Worm (Caenorhabditis elegans) whole organism, L3 larva: ENCODE measurements around the gene cyp-13A11.

ENCODE experiments used
- R02D3.7 ChIP-seq: fragments of 150-350 bp; optimal IDR thresholded peaks from 2 replicates; lab custom pipeline; 2014; ENCODE audit warnings: missing biosample characterization, missing genetic modification characterization
- ZK546.5 ChIP-seq: sonication (generic microtip); optimal IDR thresholded peaks from 2 replicates; lab custom pipeline; 2017; ENCODE audit warnings: missing biosample characterization, missing genetic modification characterization
- aly-2 ChIP-seq: fragments of 150-350 bp; optimal IDR thresholded peaks from 2 replicates; lab custom pipeline; 2014; ENCODE audit warnings: missing biosample characterization, missing genetic modification characterization
- ama-1 ChIP-seq: fragments of 150-350 bp; optimal IDR thresholded peaks from 2 replicates; lab custom pipeline; 2018
- ceh-16 ChIP-seq: sonication (generic microtip); optimal IDR thresholded peaks from 2 replicates; lab custom pipeline; 2017; ENCODE audit warnings: missing biosample characterization, missing genetic modification characterization
- ceh-28 ChIP-seq: fragments of 150-350 bp; optimal IDR thresholded peaks from 2 replicates; lab custom pipeline; 2014; ENCODE audit warnings: missing biosample characterization, missing genetic modification reagents, missing genetic modification characterization
- ceh-82 ChIP-seq: fragments of 150-350 bp; optimal IDR thresholded peaks from 2 replicates; lab custom pipeline; 2014; ENCODE audit warnings: missing biosample characterization, missing genetic modification characterization
- ceh-9 ChIP-seq: sonication (generic microtip); optimal IDR thresholded peaks from 2 replicates; lab custom pipeline; 2018; ENCODE audit warnings: missing biosample characterization, missing genetic modification characterization
- daf-12 ChIP-seq: fragments of 150-350 bp; optimal IDR thresholded peaks from 2 replicates; lab custom pipeline; 2014; ENCODE audit warnings: missing biosample characterization, missing genetic modification reagents, missing genetic modification characterization
- egl-27 ChIP-seq: sonication (generic microtip); optimal IDR thresholded peaks from 4 replicates; lab custom pipeline; 2017; ENCODE audit warnings: missing biosample characterization, missing genetic modification reagents, missing genetic modification characterization
- egl-5 ChIP-seq: fragments of 150-350 bp; optimal IDR thresholded peaks from 2 replicates; lab custom pipeline; 2017; ENCODE audit warnings: missing biosample characterization, missing genetic modification reagents, missing genetic modification characterization, inconsistent platforms
- elt-1 ChIP-seq: fragments of 150-350 bp; optimal IDR thresholded peaks from 2 replicates; lab custom pipeline; 2014; ENCODE audit warnings: missing biosample characterization, missing genetic modification characterization
- elt-2 ChIP-seq: sonication (generic microtip); optimal IDR thresholded peaks from 2 replicates; lab custom pipeline; 2016; ENCODE audit warnings: missing genetic modification reagents, mild to moderate bottlenecking, missing genetic modification characterization, missing compliant biosample characterization
- elt-3 ChIP-seq, 3 experiments: fragments of 150-350 bp in 1 of 3; sonication (generic microtip) in 2 of 3; optimal IDR thresholded peaks; 2 replicates in 2 of 3; 4 replicates in 1 of 3; lab custom pipeline; 2014 to 2017; ENCODE audit warnings: missing biosample characterization in 3 of 3, missing genetic modification characterization in 3 of 3
- eor-1 ChIP-seq, 2 experiments: fragments of 150-350 bp; optimal IDR thresholded peaks; 2 replicates each; lab custom pipeline; 2014 to 2018; ENCODE audit warnings: missing biosample characterization in 2 of 2, missing genetic modification characterization in 2 of 2
- fkh-10 ChIP-seq: sonication (generic microtip); optimal IDR thresholded peaks from 2 replicates; lab custom pipeline; 2017; ENCODE audit warnings: missing biosample characterization, missing genetic modification reagents, missing genetic modification characterization
- fos-1 ChIP-seq: fragments of 150-350 bp; optimal IDR thresholded peaks from 2 replicates; lab custom pipeline; 2014; ENCODE audit warnings: missing biosample characterization, missing genetic modification characterization
- hmg-11 ChIP-seq: sonication (generic microtip); optimal IDR thresholded peaks from 2 replicates; lab custom pipeline; 2016; ENCODE audit warnings: missing genetic modification characterization, missing compliant biosample characterization
- jun-1 ChIP-seq: fragments of 150-350 bp; optimal IDR thresholded peaks from 2 replicates; lab custom pipeline; 2014; ENCODE audit warnings: missing biosample characterization, missing genetic modification reagents, missing genetic modification characterization
- lin-15B ChIP-seq: fragments of 150-350 bp; optimal IDR thresholded peaks from 2 replicates; lab custom pipeline; 2014; ENCODE audit warnings: missing biosample characterization, missing genetic modification characterization
- lin-39 ChIP-seq: fragments of 150-350 bp; optimal IDR thresholded peaks from 2 replicates; lab custom pipeline; 2018; ENCODE audit warnings: missing biosample characterization, missing genetic modification reagents, missing genetic modification characterization
- lsy-12 ChIP-seq: sonication (generic microtip); optimal IDR thresholded peaks from 2 replicates; lab custom pipeline; 2016; ENCODE audit warnings: mild to moderate bottlenecking, missing genetic modification characterization, missing compliant biosample characterization
- mdl-1 ChIP-seq: fragments of 150-350 bp; optimal IDR thresholded peaks from 2 replicates; lab custom pipeline; 2014; ENCODE audit warnings: missing biosample characterization, missing genetic modification characterization
- nfya-1 ChIP-seq: sonication (generic microtip); optimal IDR thresholded peaks from 2 replicates; lab custom pipeline; 2017; ENCODE audit warnings: missing genetic modification characterization, mild to moderate bottlenecking, missing compliant biosample characterization, antibody characterized with exemption, moderate library complexity; ENCODE audit not compliant: insufficient read depth
- nhr-11 ChIP-seq: fragments of 150-350 bp; optimal IDR thresholded peaks from 2 replicates; lab custom pipeline; 2014; ENCODE audit warnings: missing biosample characterization, missing genetic modification characterization
- nhr-12 ChIP-seq: fragments of 150-350 bp; optimal IDR thresholded peaks from 2 replicates; lab custom pipeline; 2014; ENCODE audit warnings: missing biosample characterization, missing genetic modification characterization
- nhr-23 ChIP-seq: fragments of 150-350 bp; optimal IDR thresholded peaks from 2 replicates; lab custom pipeline; 2014; ENCODE audit warnings: missing biosample characterization, missing genetic modification reagents, missing genetic modification characterization
- nhr-237 ChIP-seq: fragments of 150-350 bp; optimal IDR thresholded peaks from 2 replicates; lab custom pipeline; 2014; ENCODE audit warnings: missing biosample characterization, missing genetic modification characterization
- nhr-28 ChIP-seq: fragments of 150-350 bp; optimal IDR thresholded peaks from 2 replicates; lab custom pipeline; 2014; ENCODE audit warnings: missing biosample characterization, missing genetic modification characterization
- nhr-43 ChIP-seq: sonication (generic microtip); optimal IDR thresholded peaks from 2 replicates; lab custom pipeline; 2016; ENCODE audit warnings: mild to moderate bottlenecking, missing genetic modification characterization, missing compliant biosample characterization; ENCODE audit not compliant: poor library complexity, severe bottlenecking
- nhr-67 ChIP-seq: fragments of 150-350 bp; optimal IDR thresholded peaks from 2 replicates; lab custom pipeline; 2014; ENCODE audit warnings: missing biosample characterization, missing genetic modification characterization
- nhr-76 ChIP-seq: fragments of 150-350 bp; sonication (generic microtip); optimal IDR thresholded peaks from 5 replicates; lab custom pipeline; 2014; ENCODE audit warnings: missing biosample characterization, missing genetic modification characterization
- nhr-77 ChIP-seq: fragments of 150-350 bp; optimal IDR thresholded peaks from 2 replicates; lab custom pipeline; 2014; ENCODE audit warnings: missing biosample characterization, missing genetic modification characterization
- pha-4 ChIP-seq: fragments of 150-350 bp; optimal IDR thresholded peaks from 2 replicates; lab custom pipeline; 2014; ENCODE audit warnings: missing biosample characterization, missing genetic modification reagents, missing genetic modification characterization
- pqm-1 ChIP-seq: fragments of 150-350 bp; optimal IDR thresholded peaks from 2 replicates; lab custom pipeline; 2017; ENCODE audit warnings: missing biosample characterization, missing genetic modification characterization, inconsistent platforms
- sea-2 ChIP-seq: fragments of 150-350 bp; sonication (generic microtip); optimal IDR thresholded peaks from 4 replicates; lab custom pipeline; 2014; ENCODE audit warnings: missing biosample characterization, missing genetic modification reagents, missing genetic modification characterization
- skn-1 ChIP-seq: fragments of 150-350 bp; optimal IDR thresholded peaks from 2 replicates; lab custom pipeline; 2014; ENCODE audit warnings: missing biosample characterization, missing genetic modification characterization
- snpc-4 ChIP-seq: fragments of 150-350 bp; optimal IDR thresholded peaks from 2 replicates; lab custom pipeline; 2014; ENCODE audit warnings: missing biosample characterization, missing genetic modification characterization
- tbx-2 ChIP-seq: sonication (generic microtip); optimal IDR thresholded peaks from 2 replicates; lab custom pipeline; 2016; ENCODE audit warnings: mild to moderate bottlenecking, missing genetic modification characterization, missing compliant biosample characterization
- unc-39 ChIP-seq: sonication (generic microtip); optimal IDR thresholded peaks from 4 replicates; lab custom pipeline; 2017; ENCODE audit warnings: missing biosample characterization, missing genetic modification characterization
- unc-62 ChIP-seq: fragments of 150-350 bp; sonication (generic microtip); optimal IDR thresholded peaks from 4 replicates; lab custom pipeline; 2014; ENCODE audit warnings: missing biosample characterization, missing genetic modification reagents, missing genetic modification characterization
- zag-1 ChIP-seq: fragments of 150-350 bp; optimal IDR thresholded peaks from 2 replicates; lab custom pipeline; 2014; ENCODE audit warnings: missing biosample characterization, missing genetic modification characterization
- ztf-11 ChIP-seq: fragments of 150-350 bp; optimal IDR thresholded peaks from 2 replicates; lab custom pipeline; 2014; ENCODE audit warnings: missing biosample characterization, missing genetic modification characterization
- ztf-4 ChIP-seq: fragments of 150-350 bp; optimal IDR thresholded peaks from 2 replicates; lab custom pipeline; 2014; ENCODE audit warnings: missing biosample characterization, missing genetic modification characterization

Gene cyp-13A11

DNA sequence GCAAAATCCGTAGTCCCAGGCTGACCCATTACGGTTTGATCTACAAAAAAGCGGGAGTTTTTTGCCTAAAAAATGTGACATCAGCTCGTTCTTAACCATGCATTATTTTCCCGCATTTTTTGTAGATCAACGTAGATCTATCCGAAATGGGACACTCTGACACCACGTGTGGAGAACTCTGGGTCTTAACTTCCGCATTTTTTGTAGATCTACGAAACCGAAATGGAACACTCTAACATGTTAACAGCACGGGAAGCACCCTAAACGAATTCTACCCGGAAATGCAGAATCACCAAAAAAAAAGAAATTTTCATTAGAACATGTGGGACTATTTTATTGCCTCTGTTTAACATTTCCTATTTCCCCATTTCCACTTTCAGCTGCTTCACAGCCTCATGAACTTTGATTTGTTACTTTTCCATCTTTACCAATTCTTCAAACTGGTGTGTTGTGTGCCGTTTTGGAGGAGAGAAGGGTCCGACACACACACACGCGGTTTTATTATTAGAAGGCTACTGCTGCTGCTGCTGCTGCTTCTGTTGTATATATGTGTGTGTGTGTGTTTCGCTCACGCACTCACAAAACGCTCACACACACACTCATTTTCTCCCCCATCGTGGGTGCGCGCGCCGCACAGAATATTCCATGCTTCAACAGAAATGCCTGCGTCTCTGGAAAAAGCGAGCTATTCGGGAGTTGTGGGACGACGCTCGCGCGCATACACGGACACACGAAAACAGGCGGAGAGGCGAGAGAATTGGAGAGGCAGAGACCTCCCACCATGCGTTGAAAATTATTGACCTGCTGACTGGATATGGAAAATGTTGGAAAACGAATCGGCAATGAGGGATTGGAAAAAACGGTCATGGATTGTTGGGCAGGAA, 47.3 kb downstream of the cyp-13A11 start (continued):
- TF ChIP-seq nhr-76 (tag; lab: Kevin White, UChicago) (no peak), elt-1 (tag; lab: Kevin White, UChicago) (peak; percentile 15), ztf-11 (tag; lab: Kevin White, UChicago) (no peak), daf-12 (no peak), pha-4 (tag; lab: Kevin White, UChicago) (peak; percentile 94), nfya-1 (tag; lab: Kevin White, UChicago) (peak; percentile 94), tbx-2 (tag; lab: Kevin White, UChicago) (peak; percentile 60), ceh-82 (tag; lab: Kevin White, UChicago) (no peak), ceh-16 (tag; lab: Kevin White, UChicago) (no peak), lin-15B (tag; lab: Kevin White, UChicago) (peak; percentile 55), nhr-67 (tag; lab: Kevin White, UChicago) (no peak), fos-1 (tag; lab: Kevin White, UChicago) (no peak), ztf-4 (tag; lab: Kevin White, UChicago) (no peak), nhr-23 (tag; lab: Kevin White, UChicago) (peak; percentile 72), R02D3.7 (peak; percentile 22), jun-1 (tag; lab: Kevin White, UChicago) (peak; percentile 89), unc-39 (tag; lab: Kevin White, UChicago) (no peak), nhr-12 (tag; lab: Kevin White, UChicago) (no peak)

DNA sequence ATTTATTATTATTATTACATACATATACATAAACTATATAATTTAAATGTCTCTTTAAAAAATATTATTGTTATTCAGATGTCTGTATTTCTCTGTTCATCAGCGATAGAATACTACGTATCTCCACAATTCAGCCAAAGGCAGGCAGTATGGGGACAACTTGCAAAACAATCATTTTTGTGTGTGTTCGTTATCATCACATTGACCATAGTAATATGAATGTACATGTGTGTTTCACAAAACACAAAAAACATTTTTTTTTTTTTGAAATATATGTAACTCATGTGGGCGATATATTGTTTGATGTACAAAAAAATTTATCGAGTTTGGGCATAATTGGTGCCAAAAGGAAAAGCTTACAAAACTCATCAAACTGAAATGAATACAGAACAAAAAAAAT, 48.6 kb downstream of the cyp-13A11 start:
- no peak for TF ChIP-seq elt-3 (tag; optimal IDR thresholded peaks at IDR 0.05; lab: Kevin White, UChicago)
- TF ChIP-seq ama-1 (lab: Kevin White, UChicago): peak; percentile 4
- no peak for TF ChIP-seq lsy-12 (tag; lab: Kevin White, UChicago)
- TF ChIP-seq elt-2: peak; percentile 28
- TF ChIP-seq, all 47 proteins: peak for 2

DNA sequence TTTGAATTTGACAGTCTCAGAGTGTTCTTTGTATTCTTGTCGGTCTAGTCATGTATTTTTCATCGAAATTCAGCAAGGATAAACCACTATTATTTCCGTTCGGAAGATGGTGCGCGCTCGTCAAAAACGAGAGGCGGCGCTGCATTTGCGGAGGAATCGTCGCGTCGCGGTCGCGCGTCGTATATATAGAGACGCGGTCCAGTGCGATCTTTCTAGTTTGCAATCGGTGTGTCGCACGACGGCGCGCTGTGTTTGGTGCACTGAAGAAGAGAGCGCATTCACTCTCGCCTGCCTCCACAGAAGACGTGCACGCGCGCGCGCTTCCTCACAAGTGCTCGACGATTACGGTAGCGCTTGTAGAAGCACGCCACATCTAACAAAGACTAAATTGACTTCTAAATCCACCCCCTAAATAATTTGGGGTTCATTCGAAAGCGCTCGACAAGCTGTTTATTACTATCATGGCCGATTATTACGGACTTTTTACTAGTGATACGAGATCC, 49.8 kb downstream of the cyp-13A11 start, which contains the start of gene Y39E4B.6:
TSS of gene Y39E4B.6 (plus strand) at position 209 of the 503 bp plus-strand sequence.
- TF ChIP-seq nfya-1 (tag; lab: Kevin White, UChicago): peak; percentile 96
- TF ChIP-seq unc-39 (tag; lab: Kevin White, UChicago): peak; percentile 40
- peak; percentile 89 for TF ChIP-seq egl-5 (tag; lab: Kevin White, UChicago)
- no peak for TF ChIP-seq nhr-28 (tag; lab: Kevin White, UChicago)
- peak; percentile 79 to 96 for TF ChIP-seq eor-1 (tag; optimal IDR thresholded peaks at IDR 0.05; lab: Kevin White, UChicago)
- TF ChIP-seq fos-1 (tag; lab: Kevin White, UChicago): peak; percentile 86
- TF ChIP-seq nhr-67 (tag; lab: Kevin White, UChicago): no peak
- no peak for TF ChIP-seq nhr-237 (tag; lab: Kevin White, UChicago)
- TF ChIP-seq jun-1 (tag; lab: Kevin White, UChicago): peak; percentile 97
- TF ChIP-seq elt-3 (tag; optimal IDR thresholded peaks at IDR 0.05; lab: Kevin White, UChicago): peak in 1 of 3 experiments; percentile 93
- peak; percentile 37 for TF ChIP-seq zag-1
- peak; percentile 92 for TF ChIP-seq nhr-11
- no peak for TF ChIP-seq daf-12
- peak; percentile 91 for TF ChIP-seq lin-15B (tag; lab: Kevin White, UChicago)
- peak; percentile 23 for TF ChIP-seq ztf-11 (tag; lab: Kevin White, UChicago)
- peak; percentile 72 for TF ChIP-seq nhr-43 (tag; lab: Kevin White, UChicago)
- peak; percentile 85 for TF ChIP-seq egl-27 (tag; lab: Kevin White, UChicago)
- TF ChIP-seq ceh-9: no peak
- TF ChIP-seq R02D3.7: peak; percentile 83
- TF ChIP-seq elt-2: peak; percentile 92
- TF ChIP-seq lin-39: peak; percentile 99
- TF ChIP-seq skn-1 (tag; lab: Kevin White, UChicago): peak; percentile 89
- TF ChIP-seq ZK546.5: peak; percentile 34
- TF ChIP-seq nhr-23 (tag; lab: Kevin White, UChicago): peak; percentile 95
- TF ChIP-seq snpc-4 (tag; lab: Kevin White, UChicago): no peak
- TF ChIP-seq nhr-77 (tag; lab: Kevin White, UChicago): peak; percentile 77
- peak; percentile 99 for TF ChIP-seq ama-1 (lab: Kevin White, UChicago)
- peak; percentile 85 for TF ChIP-seq ceh-82 (tag; lab: Kevin White, UChicago)
- TF ChIP-seq hmg-11 (tag; lab: Kevin White, UChicago): peak; percentile 87
- peak; percentile 90 for TF ChIP-seq ceh-28 (tag; lab: Kevin White, UChicago)
- TF ChIP-seq unc-62 (GFP tag; lab: Kevin White, UChicago): peak; percentile 89
- TF ChIP-seq lsy-12 (tag; lab: Kevin White, UChicago): peak; percentile 98
- no peak for TF ChIP-seq aly-2 (tag; lab: Kevin White, UChicago)
- TF ChIP-seq pqm-1 (tag; lab: Kevin White, UChicago): peak; percentile 78
- peak; percentile 91 for TF ChIP-seq fkh-10 (GFP tag; lab: Kevin White, UChicago)
- TF ChIP-seq ceh-16 (tag; lab: Kevin White, UChicago): no peak
- TF ChIP-seq mdl-1 (tag; lab: Kevin White, UChicago): peak; percentile 80
- peak; percentile 69 for TF ChIP-seq elt-1 (tag; lab: Kevin White, UChicago)
- TF ChIP-seq sea-2 (GFP tag; lab: Kevin White, UChicago): peak; percentile 98
- peak; percentile 84 for TF ChIP-seq ztf-4 (tag; lab: Kevin White, UChicago)
- TF ChIP-seq nhr-12 (tag; lab: Kevin White, UChicago): no peak
